Worm (Caenorhabditis elegans) whole organism, L1 larva: ENCODE results near the gene ttc-7.
A peak's percentile ranks its signal among the peaks of the same experiment; 100 is the strongest.

Source experiments
- C16A3.4 ChIP-seq: fragments of 150-350 bp; optimal IDR thresholded peaks from 2 replicates; lab custom pipeline; 2014; ENCODE audit warnings: missing biosample characterization, missing genetic modification characterization
- C34B4.2 ChIP-seq: sonication (generic microtip); optimal IDR thresholded peaks from 2 replicates; lab custom pipeline; 2017; ENCODE audit warnings: mild to moderate bottlenecking, missing genetic modification characterization, missing compliant biosample characterization
- F16B12.6 ChIP-seq: fragments of 150-350 bp; optimal IDR thresholded peaks from 2 replicates; lab custom pipeline; 2014; ENCODE audit warnings: missing biosample characterization, missing genetic modification characterization
- Y116A8C.19 ChIP-seq: sonication (generic microtip); optimal IDR thresholded peaks from 2 replicates; lab custom pipeline; 2016; ENCODE audit warnings: missing compliant biosample characterization, missing genetic modification characterization, borderline replicate concordance
- blmp-1 ChIP-seq: fragments of 150-350 bp; optimal IDR thresholded peaks from 2 replicates; lab custom pipeline; 2014; ENCODE audit warnings: missing biosample characterization, missing genetic modification characterization
- ceh-63 ChIP-seq: fragments of 200-800 bp; sonication (Bioruptor generic); optimal IDR thresholded peaks from 2 replicates; lab custom pipeline; 2018; ENCODE audit warnings: mild to moderate bottlenecking, missing genetic modification characterization, missing compliant biosample characterization
- ceh-8 ChIP-seq: fragments of 200-800 bp; sonication (Bioruptor generic); optimal IDR thresholded peaks from 2 replicates; lab custom pipeline; 2018; ENCODE audit warnings: mild to moderate bottlenecking, missing genetic modification characterization, moderate library complexity, missing compliant biosample characterization
- ceh-82 ChIP-seq, 3 experiments: fragments of 150-350 bp in 1 of 3; sonication (generic microtip) in 2 of 3; optimal IDR thresholded peaks; 2 replicates each; lab custom pipeline; 2014 to 2017; ENCODE audit warnings: missing biosample characterization in 3 of 3, missing genetic modification characterization in 3 of 3
- ceh-88 ChIP-seq: fragments of 200-800 bp; sonication (Bioruptor generic); IDR thresholded peaks from 2 replicates; pipeline ENCODE4 v1.3.6; 2022; ENCODE audit warnings: missing genetic modification characterization, missing compliant biosample characterization
- ceh-90 ChIP-seq: sonication (generic microtip); optimal IDR thresholded peaks from 2 replicates; lab custom pipeline; 2016; ENCODE audit warnings: missing genetic modification characterization, missing compliant biosample characterization
- dpl-1 ChIP-seq, 3 experiments: fragments of 150-350 bp in 2 of 3; sonication (generic microtip) in 1 of 3; optimal IDR thresholded peaks; 2 replicates each; lab custom pipeline; 2014 to 2017; ENCODE audit warnings: missing biosample characterization in 3 of 3, missing genetic modification characterization in 3 of 3, missing genetic modification reagents in 3 of 3
- dsc-1 ChIP-seq: sonication (generic microtip); optimal IDR thresholded peaks from 2 replicates; lab custom pipeline; 2016; ENCODE audit warnings: mild to moderate bottlenecking, missing genetic modification characterization, missing compliant biosample characterization
- efl-1 ChIP-seq, 4 experiments: fragments of 150-350 bp; optimal IDR thresholded peaks in 3 of 4; peaks in 1 of 4; 1 replicate in 1 of 4; 2 replicates in 3 of 4; lab custom pipeline; 2014; ENCODE audit warnings: missing biosample characterization in 2 of 4, missing genetic modification characterization in 2 of 4, missing genetic modification reagents in 2 of 4
- efl-3 ChIP-seq: fragments of 200-800 bp; sonication (Bioruptor generic); optimal IDR thresholded peaks from 2 replicates; lab custom pipeline; 2018; ENCODE audit warnings: mild to moderate bottlenecking, missing genetic modification characterization, missing compliant biosample characterization
- egl-13 ChIP-seq: sonication (generic microtip); optimal IDR thresholded peaks from 2 replicates; lab custom pipeline; 2016; ENCODE audit warnings: missing genotype, missing genetic modification reagents, missing genetic modification characterization, missing compliant biosample characterization
- elt-3 ChIP-seq, 6 experiments: fragments of 150-350 bp in 1 of 6; sonication (generic microtip); optimal IDR thresholded peaks; 2 replicates each; lab custom pipeline; 2017 to 2018; ENCODE audit warnings: missing biosample characterization in 6 of 6, missing genetic modification characterization in 6 of 6, inconsistent platforms in 1 of 6
- fkh-8 ChIP-seq: sonication (generic microtip); optimal IDR thresholded peaks from 2 replicates; lab custom pipeline; 2016; ENCODE audit warnings: mild to moderate bottlenecking, missing genetic modification characterization, missing compliant biosample characterization
- fos-1 ChIP-seq: fragments of 150-350 bp; optimal IDR thresholded peaks from 2 replicates; lab custom pipeline; 2014; ENCODE audit warnings: missing biosample characterization, missing genetic modification characterization
- hlh-4 ChIP-seq: sonication (generic microtip); optimal IDR thresholded peaks from 2 replicates; lab custom pipeline; 2016; ENCODE audit warnings: mild to moderate bottlenecking, missing genetic modification characterization, missing compliant biosample characterization
- hpl-2 ChIP-seq: fragments of 150-350 bp; optimal IDR thresholded peaks from 2 replicates; lab custom pipeline; 2014; ENCODE audit warnings: missing biosample characterization, missing genetic modification reagents, missing genetic modification characterization
- isw-1 ChIP-seq: fragments of 200-800 bp; sonication (Bioruptor generic); IDR thresholded peaks from 2 replicates; pipeline ENCODE4 v1.3.6; 2022; ENCODE audit warnings: missing genetic modification characterization, missing compliant biosample characterization
- lin-13 ChIP-seq: fragments of 150-350 bp; optimal IDR thresholded peaks from 2 replicates; lab custom pipeline; 2014; ENCODE audit warnings: missing biosample characterization, missing genetic modification reagents, missing genetic modification characterization
- lin-14 ChIP-seq: fragments of 200-800 bp; sonication (Bioruptor generic); optimal IDR thresholded peaks from 2 replicates; lab custom pipeline; 2018; ENCODE audit warnings: mild to moderate bottlenecking, missing genetic modification characterization, moderate library complexity, missing compliant biosample characterization
- lin-15B ChIP-seq: fragments of 150-350 bp; sonication (generic microtip); optimal IDR thresholded peaks from 3 replicates; lab custom pipeline; 2014; ENCODE audit warnings: missing biosample characterization, missing genetic modification characterization
- lin-35 ChIP-seq, 2 experiments: fragments of 150-350 bp; optimal IDR thresholded peaks; 2 replicates each; lab custom pipeline; 2014; ENCODE audit warnings: missing biosample characterization in 2 of 2, missing genetic modification characterization in 2 of 2, missing genetic modification reagents in 2 of 2
- lin-39 ChIP-seq: fragments of 150-350 bp; optimal IDR thresholded peaks from 2 replicates; lab custom pipeline; 2014; ENCODE audit warnings: missing biosample characterization, missing genetic modification reagents, missing genetic modification characterization
- lsy-2 ChIP-seq, 2 experiments: fragments of 150-350 bp; optimal IDR thresholded peaks; 2 replicates each; lab custom pipeline; 2014; ENCODE audit warnings: missing biosample characterization in 2 of 2, missing genetic modification characterization in 2 of 2
- mdl-1 ChIP-seq, 2 experiments: fragments of 150-350 bp; optimal IDR thresholded peaks; 2 replicates each; lab custom pipeline; 2014 to 2017; ENCODE audit warnings: missing biosample characterization in 2 of 2, missing genetic modification characterization in 2 of 2, inconsistent platforms in 1 of 2
- mep-1 ChIP-seq: fragments of 150-350 bp; optimal IDR thresholded peaks from 2 replicates; lab custom pipeline; 2014; ENCODE audit warnings: missing biosample characterization, missing genetic modification characterization
- nhr-12 ChIP-seq: sonication (generic microtip); optimal IDR thresholded peaks from 2 replicates; lab custom pipeline; 2017; ENCODE audit warnings: missing biosample characterization, missing genetic modification characterization
- nhr-19 ChIP-seq: fragments of 200-800 bp; sonication (Bioruptor generic); conservative IDR thresholded peaks from 2 replicates; pipeline ENCODE4 v1.3.6; 2022; ENCODE audit warnings: missing genetic modification characterization, missing compliant biosample characterization
- nhr-20 ChIP-seq: sonication (generic microtip); optimal IDR thresholded peaks from 2 replicates; lab custom pipeline; 2016; ENCODE audit warnings: mild to moderate bottlenecking, missing genetic modification characterization, missing compliant biosample characterization
- nhr-28 ChIP-seq: fragments of 150-350 bp; optimal IDR thresholded peaks from 2 replicates; lab custom pipeline; 2014; ENCODE audit warnings: missing biosample characterization, missing genetic modification characterization
- nhr-71 ChIP-seq: sonication (generic microtip); optimal IDR thresholded peaks from 2 replicates; lab custom pipeline; 2016; ENCODE audit warnings: mild to moderate bottlenecking, missing genetic modification characterization, moderate library complexity, missing compliant biosample characterization
- nhr-84 ChIP-seq: sonication (generic microtip); optimal IDR thresholded peaks from 2 replicates; lab custom pipeline; 2017; ENCODE audit warnings: missing biosample characterization, missing genetic modification characterization
- nhr-85 ChIP-seq: sonication (generic microtip); peaks from one replicate; lab custom pipeline; 2016; ENCODE audit warnings: missing genetic modification characterization, inconsistent platforms, missing compliant biosample characterization
- nhr-90 ChIP-seq: sonication (generic microtip); optimal IDR thresholded peaks from 2 replicates; lab custom pipeline; 2016; ENCODE audit warnings: mild to moderate bottlenecking, missing genetic modification characterization, missing compliant biosample characterization; ENCODE audit not compliant: poor library complexity
- pag-3 ChIP-seq: sonication (generic microtip); optimal IDR thresholded peaks from 2 replicates; lab custom pipeline; 2017; ENCODE audit warnings: missing genetic modification characterization, mild to moderate bottlenecking, missing compliant biosample characterization, antibody characterized with exemption, borderline replicate concordance; ENCODE audit not compliant: insufficient read depth
- rnt-1 ChIP-seq: sonication (generic microtip); optimal IDR thresholded peaks from 2 replicates; lab custom pipeline; 2016; ENCODE audit warnings: mild to moderate bottlenecking, missing genetic modification characterization, moderate library complexity, missing compliant biosample characterization
- skn-1 ChIP-seq: fragments of 150-350 bp; optimal IDR thresholded peaks from 2 replicates; lab custom pipeline; 2014; ENCODE audit warnings: missing biosample characterization, missing genetic modification characterization
- snpc-4 ChIP-seq: fragments of 150-350 bp; optimal IDR thresholded peaks from 2 replicates; lab custom pipeline; 2014; ENCODE audit warnings: missing biosample characterization, missing genetic modification characterization
- tbx-2 ChIP-seq: sonication (generic microtip); optimal IDR thresholded peaks from 2 replicates; lab custom pipeline; 2016; ENCODE audit warnings: missing genetic modification characterization, missing compliant biosample characterization
- tlp-1 ChIP-seq: fragments of 150-350 bp; optimal IDR thresholded peaks from 2 replicates; lab custom pipeline; 2014; ENCODE audit warnings: missing biosample characterization, missing genetic modification characterization
- unc-130 ChIP-seq: fragments of 150-350 bp; optimal IDR thresholded peaks from 2 replicates; lab custom pipeline; 2017; ENCODE audit warnings: missing biosample characterization, missing genetic modification characterization, inconsistent platforms
- unc-86 ChIP-seq: sonication (generic microtip); optimal IDR thresholded peaks from 2 replicates; lab custom pipeline; 2016; ENCODE audit warnings: missing genetic modification characterization, missing compliant biosample characterization
- xbp-1 ChIP-seq: sonication (generic microtip); optimal IDR thresholded peaks from 2 replicates; lab custom pipeline; 2016; ENCODE audit warnings: missing genetic modification characterization, missing compliant biosample characterization
- zag-1 ChIP-seq: fragments of 150-350 bp; optimal IDR thresholded peaks from 2 replicates; lab custom pipeline; 2014; ENCODE audit warnings: missing biosample characterization, missing genetic modification characterization
- ztf-11 ChIP-seq, 2 experiments: sonication (generic microtip); optimal IDR thresholded peaks; 2 replicates each; lab custom pipeline; 2016 to 2017; ENCODE audit warnings: missing genetic modification characterization in 2 of 2, missing biosample characterization in 1 of 2, missing compliant biosample characterization in 1 of 2

Gene ttc-7

ce11 chrIII:1905589-1905988 lies 45.4 kb downstream of the ttc-7 start, which contains the start of the genes B0524.6 and pqn-41:
Gene B0524.6, minus strand, starts transcription at chrIII:1905640.
Gene pqn-41, plus strand, starts transcription at chrIII:1905958.
- TF ChIP-seq dpl-1 (GFP tag; optimal IDR thresholded peaks at IDR 0.05; lab: Kevin White, UChicago) (peak; percentile 65 to 81 (median 69)), lin-15B (tag; lab: Kevin White, UChicago) (peak; percentile 63), xbp-1 (peak; percentile 57), C16A3.4 (peak; percentile 25), ztf-11 (tag; optimal IDR thresholded peaks at IDR 0.05; lab: Kevin White, UChicago) (peak in 1 of 2 experiments; percentile 5), lin-13 (GFP tag; lab: Kevin White, UChicago) (peak; percentile 64), C34B4.2 (tag; lab: Kevin White, UChicago) (no peak), efl-3 (no peak), fos-1 (no peak), mdl-1 (tag; optimal IDR thresholded peaks at IDR 0.05; lab: Kevin White, UChicago) (peak in 1 of 2 experiments; percentile 5), egl-13 (tag; lab: Kevin White, UChicago) (no peak), Y116A8C.19 (tag; lab: Kevin White, UChicago) (no peak), ceh-63 (GFP tag; lab: Kevin White, UChicago) (no peak), unc-130 (tag; lab: Kevin White, UChicago) (peak; percentile 75), hlh-4 (tag; lab: Kevin White, UChicago) (no peak), lin-14 (GFP tag; lab: Kevin White, UChicago) (no peak), rnt-1 (tag; lab: Kevin White, UChicago) (no peak), tbx-2 (tag; lab: Kevin White, UChicago) (peak; percentile 51), snpc-4 (tag; lab: Kevin White, UChicago) (peak; percentile 46), nhr-71 (no peak), lin-35 (GFP tag; optimal IDR thresholded peaks at IDR 0.05; lab: Kevin White, UChicago) (peak; percentile 71 to 76), nhr-85 (tag; lab: Kevin White, UChicago) (peak; percentile 80), pag-3 (tag; lab: Kevin White, UChicago) (no peak), zag-1 (tag; lab: Kevin White, UChicago) (no peak), unc-86 (tag; lab: Kevin White, UChicago) (peak; percentile 58), tlp-1 (tag; lab: Kevin White, UChicago) (no peak), F16B12.6 (tag; lab: Kevin White, UChicago) (peak; percentile 55), ceh-8 (GFP tag; lab: Kevin White, UChicago) (peak; percentile 25), nhr-20 (tag; lab: Kevin White, UChicago) (no peak), nhr-90 (tag; lab: Kevin White, UChicago) (no peak), hpl-2 (GFP tag; lab: Kevin White, UChicago) (no peak), isw-1 (peak; percentile 54), lin-39 (tag; lab: Kevin White, UChicago) (peak; percentile 4), nhr-84 (no peak), lsy-2 (tag; optimal IDR thresholded peaks at IDR 0.05; lab: Kevin White, UChicago) (peak; percentile 83 to 87), skn-1 (peak; percentile 86), nhr-12 (tag; lab: Kevin White, UChicago) (no peak), ceh-82 (tag; optimal IDR thresholded peaks at IDR 0.05; lab: Kevin White, UChicago) (peak; percentile 68 to 80 (median 72)), dsc-1 (tag; lab: Kevin White, UChicago) (no peak), fkh-8 (tag; lab: Kevin White, UChicago) (peak; percentile 58), elt-3 (tag; optimal IDR thresholded peaks at IDR 0.05; lab: Kevin White, UChicago) (no peak), ceh-88 (GFP tag; lab: Robert Waterston, UW) (no peak), ceh-90 (tag; lab: Kevin White, UChicago) (no peak), blmp-1 (tag; lab: Kevin White, UChicago) (peak; percentile 63), mep-1 (tag; lab: Kevin White, UChicago) (peak; percentile 84), efl-1 (optimal IDR thresholded peaks at IDR 0.05; lab: Kevin White, UChicago) (peak; percentile 53 to 68), efl-1 (GFP tag; optimal IDR thresholded peaks at IDR 0.05 in 1 of 2; lab: Kevin White, UChicago) (peak; percentile 79 to 94), nhr-28 (tag; lab: Kevin White, UChicago) (no peak), nhr-19 (GFP tag; lab: Robert Waterston, UW) (peak; percentile 55)
